Fruit fly (Drosophila melanogaster): Measurements from ENCODE around the gene unc-13-4A.
A peak's percentile ranks its signal among the peaks of the same experiment; 100 is the strongest.

Gene unc-13-4A

dm6 chr3L:7347984-7348631 is 35.4 kb upstream of the unc-13-4A start, which contains the start of the genes Srp19 and qm (continued):
- TF ChIP-seq CG10959 (GFP tag; IDR thresholded peaks at IDR 0.05) (no peak; the same call in 1 of the 2 replicates), maf-S (GFP tag; optimal IDR thresholded peaks at IDR 0.05) (peak; percentile 61), Myb (GFP tag; optimal IDR thresholded peaks at IDR 0.05) (peak; percentile 59), CG10267 (tag; optimal IDR thresholded peaks at IDR 0.05) (peak; percentile 40), sc (optimal IDR thresholded peaks at IDR 0.05) (no peak), sc (GFP tag; optimal IDR thresholded peaks at IDR 0.05) (no peak), bbx (GFP tag; IDR thresholded peaks at IDR 0.05; ENCODE audit: partially characterized antibody) (peak; percentile 83), caup (GFP tag; optimal IDR thresholded peaks at IDR 0.05; ENCODE audit: severe bottlenecking) (peak; percentile 22), nau (GFP tag; optimal IDR thresholded peaks at IDR 0.05) (peak; percentile 29), slou (GFP tag; optimal IDR thresholded peaks at IDR 0.05) (peak; percentile 8), tgo (GFP tag; IDR thresholded peaks at IDR 0.05) (peak; percentile 28), CG10209 (GFP tag; optimal IDR thresholded peaks at IDR 0.05) (peak; percentile 1), pnt (GFP tag; optimal IDR thresholded peaks at IDR 0.05) (peak; percentile 61), CG7786 (GFP tag; optimal IDR thresholded peaks at IDR 0.05) (peak; percentile 10), row (GFP tag; IDR thresholded peaks at IDR 0.05) (peak; percentile 89), grau (tag; optimal IDR thresholded peaks at IDR 0.05) (peak; percentile 20), sd (tag; optimal IDR thresholded peaks at IDR 0.05) (peak; percentile 33), wdn (GFP tag; IDR thresholded peaks at IDR 0.05) (peak; percentile 46; the same call in 1 of the 2 replicates), Dip3 (GFP tag; optimal IDR thresholded peaks at IDR 0.05) (peak; percentile 6), CG4404 (GFP tag; IDR thresholded peaks at IDR 0.05) (peak; percentile 34; the same call in 1 of the 2 replicates), Drgx (GFP tag; IDR thresholded peaks at IDR 0.05) (no peak), Rfx (GFP tag; IDR thresholded peaks at IDR 0.05) (peak; percentile 51; the same call in 1 of the 2 replicates), CG16813 (GFP tag; IDR thresholded peaks at IDR 0.05; ENCODE audit: partially characterized antibody) (peak; percentile 86), CkIIα-i1 (GFP tag; IDR thresholded peaks at IDR 0.05) (peak; percentile 26; the same call in 1 of the 2 replicates), CG18599 (GFP tag; optimal IDR thresholded peaks at IDR 0.05) (peak; percentile 36), sug (tag; optimal IDR thresholded peaks at IDR 0.05) (peak; percentile 62), zen2 (GFP tag; IDR thresholded peaks at IDR 0.05; ENCODE audit: partially characterized antibody) (peak; percentile 60; the same call in 2 of the 3 replicates), CG6791 (GFP tag; IDR thresholded peaks at IDR 0.05; ENCODE audit: partially characterized antibody) (peak; percentile 83; the same call in 2 of the 3 replicates), ken (GFP tag; IDR thresholded peaks at IDR 0.05) (0 out of 3 replicates have a peak, but pooled peaks have one; percentile 58), CG11247 (GFP tag; IDR thresholded peaks at IDR 0.05) (no peak; the same call in 1 of the 2 replicates), jumu (GFP tag; optimal IDR thresholded peaks at IDR 0.05) (peak; percentile 64), CG12299 (tag; optimal IDR thresholded peaks at IDR 0.05) (peak; percentile 38), chn (GFP tag; optimal IDR thresholded peaks at IDR 0.05) (peak; percentile 44), CG12391 (tag; optimal IDR thresholded peaks at IDR 0.05) (peak; percentile 70), kay (GFP tag; optimal IDR thresholded peaks at IDR 0.05) (peak; percentile 54), hb (GFP tag; IDR thresholded peaks at IDR 0.05; ENCODE audit: partially characterized antibody) (peak; percentile 71), CG12071 (GFP tag; optimal IDR thresholded peaks at IDR 0.05) (peak; percentile 55), D (optimal IDR thresholded peaks at IDR 0.05) (no peak), D (GFP tag; optimal IDR thresholded peaks at IDR 0.05) (peak; percentile 26), CG6683 (GFP tag; optimal IDR thresholded peaks at IDR 0.05) (no peak), Scr (GFP tag; IDR thresholded peaks at IDR 0.05; ENCODE audit: partially characterized antibody) (peak; percentile 91), CG8359 (GFP tag; optimal IDR thresholded peaks at IDR 0.05; ENCODE audit: borderline replicate concordance) (no peak), YL-1 (GFP tag; optimal IDR thresholded peaks at IDR 0.05) (peak; percentile 59), pb (GFP tag; optimal IDR thresholded peaks at IDR 0.05) (no peak), CG13287 (GFP tag; IDR thresholded peaks at IDR 0.05; ENCODE audit: partially characterized antibody) (peak; percentile 87), CG7963 (GFP tag; IDR thresholded peaks at IDR 0.05; ENCODE audit: partially characterized antibody) (no peak; the same call in 2 of the 3 replicates), salm (tag; optimal IDR thresholded peaks at IDR 0.05) (no peak), CG10431 (GFP tag; optimal IDR thresholded peaks at IDR 0.05) (no peak)
